Worm (Caenorhabditis elegans) whole organism, mixed stage, embryonic: Measurements from ENCODE around the gene Y53F4B.14.
"Not testable (repeated sequence)": the region's sequence is repeated elsewhere in the genome, so short reads cannot be mapped to it uniquely, and the experiment has no call there.

Source experiments
- blmp-1 ChIP-seq: fragments of 150-350 bp; optimal IDR thresholded peaks from 2 replicates; lab custom pipeline; 2014; ENCODE audit warnings: missing biosample characterization, missing genetic modification characterization
- ces-1 ChIP-seq: fragments of 150-350 bp; optimal IDR thresholded peaks from 2 replicates; lab custom pipeline; 2014; ENCODE audit warnings: missing biosample characterization, missing genetic modification reagents, missing genetic modification characterization
- pha-4 ChIP-seq: fragments of 150-350 bp; optimal IDR thresholded peaks from 2 replicates; lab custom pipeline; 2018; ENCODE audit warnings: missing biosample characterization, missing genetic modification reagents, missing genetic modification characterization
- ztf-11 ChIP-seq: fragments of 150-350 bp; optimal IDR thresholded peaks from 2 replicates; lab custom pipeline; 2014; ENCODE audit warnings: missing biosample characterization, missing genetic modification characterization

- not testable (repeated sequence) for TF ChIP-seq ces-1 (GFP tag; lab: Kevin White, UChicago); ztf-11 (tag; lab: Kevin White, UChicago); blmp-1 (tag; lab: Kevin White, UChicago); pha-4
These were observed 45.2 kb upstream of the Y53F4B.14 start, which contains the start of gene Y53F4B.7 for ce11 chrII:14992598-14992997.
